Worm (Caenorhabditis elegans) whole organism, young adult: ENCODE data around the gene ZK1248.20.

Experiments
- ceh-100 ChIP-seq: fragments of 200-800 bp; sonication (Bioruptor generic); IDR thresholded peaks from 2 replicates; pipeline ENCODE4 v1.3.6; 2022; ENCODE audit warnings: missing genetic modification reagents, missing genetic modification characterization, missing compliant biosample characterization
- lin-54 ChIP-seq: fragments of 200-800 bp; sonication (Bioruptor generic); optimal IDR thresholded peaks from 2 replicates; lab custom pipeline; 2018; ENCODE audit warnings: mild to moderate bottlenecking, missing genetic modification characterization, missing compliant biosample characterization
- mel-28 ChIP-seq: sonication (generic microtip); optimal IDR thresholded peaks from 2 replicates; lab custom pipeline; 2016; ENCODE audit warnings: borderline replicate concordance, mild to moderate bottlenecking, missing genetic modification characterization, missing compliant biosample characterization
- nfya-1 ChIP-seq: sonication (generic microtip); optimal IDR thresholded peaks from 2 replicates; lab custom pipeline; 2017; ENCODE audit warnings: antibody characterized with exemption, missing compliant biosample characterization, missing genetic modification characterization, borderline replicate concordance; ENCODE audit not compliant: insufficient read depth
- nhr-179 ChIP-seq: sonication (generic microtip); optimal IDR thresholded peaks from 2 replicates; lab custom pipeline; 2016; ENCODE audit warnings: mild to moderate bottlenecking, missing genetic modification characterization, missing compliant biosample characterization
- pha-4 ChIP-seq: fragments of 150-350 bp; sonication (generic microtip); optimal IDR thresholded peaks from 2 replicates; lab custom pipeline; 2014; ENCODE audit warnings: missing biosample characterization, missing genetic modification reagents, missing genetic modification characterization
- tbp1 ChIP-seq: fragments of 200-800 bp; sonication (Bioruptor generic); optimal IDR thresholded peaks from 2 replicates; lab custom pipeline; 2018; ENCODE audit warnings: mild to moderate bottlenecking, missing genetic modification characterization, missing compliant biosample characterization
- unc-62 ChIP-seq: fragments of 150-350 bp; optimal IDR thresholded peaks from 2 replicates; lab custom pipeline; 2014; ENCODE audit warnings: missing biosample characterization, missing genetic modification reagents, missing genetic modification characterization

ce11 chrII:5794195-5794594 lies 22.3 kb upstream of the ZK1248.20 start, which contains the start of gene acdh-8:
- TF ChIP-seq pha-4 (tag; lab: Kevin White, UChicago): no peak
- no peak for TF ChIP-seq ceh-100
- TF ChIP-seq lin-54: no peak
- no peak for TF ChIP-seq tbp1 (GFP tag; lab: Kevin White, UChicago)
- TF ChIP-seq nhr-179 (tag; lab: Kevin White, UChicago): no peak
- TF ChIP-seq mel-28: no peak
- no peak for TF ChIP-seq nfya-1
- TF ChIP-seq unc-62 (GFP tag; lab: Kevin White, UChicago): no peak
